Worm (Caenorhabditis elegans) whole organism, young adult: ENCODE data around the gene atg-10.

Source experiments
- B0336.3 ChIP-seq: fragments of 200-800 bp; sonication (Bioruptor generic); IDR thresholded peaks from 2 replicates; pipeline ENCODE4 v1.3.6; 2022; ENCODE audit warnings: missing genetic modification characterization, missing compliant biosample characterization
- C06A6.2 ChIP-seq: fragments of 200-800 bp; sonication (Bioruptor generic); conservative IDR thresholded peaks from 2 replicates; pipeline ENCODE4 v1.3.6; 2022; ENCODE audit warnings: missing genetic modification characterization, missing compliant biosample characterization
- C17E4.6 ChIP-seq: fragments of 200-800 bp; sonication (Bioruptor generic); IDR thresholded peaks from 2 replicates; pipeline ENCODE4 v1.3.6; 2022; ENCODE audit warnings: missing genetic modification reagents, missing genetic modification characterization, missing compliant biosample characterization
- D2030.7 ChIP-seq: fragments of 200-800 bp; sonication (Bioruptor generic); IDR thresholded peaks from 2 replicates; pipeline ENCODE4 v1.3.6; 2022; ENCODE audit warnings: missing genetic modification reagents, missing genetic modification characterization, missing compliant biosample characterization
- F22D6.2 ChIP-seq: sonication (generic microtip); optimal IDR thresholded peaks from 2 replicates; lab custom pipeline; 2016; ENCODE audit warnings: mild to moderate bottlenecking, missing genetic modification characterization, missing compliant biosample characterization
- K11D2.4 ChIP-seq: fragments of 200-800 bp; sonication (Bioruptor generic); IDR thresholded peaks from 2 replicates; pipeline ENCODE4 v1.3.6; 2022; ENCODE audit warnings: missing genetic modification reagents, missing genetic modification characterization, missing compliant biosample characterization
- Y56A3A.18 ChIP-seq: fragments of 200-800 bp; sonication (Bioruptor generic); IDR thresholded peaks from 2 replicates; pipeline ENCODE4 v1.3.6; 2022; ENCODE audit warnings: missing genetic modification reagents, missing genetic modification characterization, missing compliant biosample characterization
- Y79H2A.3 ChIP-seq: fragments of 200-800 bp; sonication (Bioruptor generic); conservative IDR thresholded peaks from 2 replicates; pipeline ENCODE4 v1.3.6; 2022; ENCODE audit warnings: missing genetic modification reagents, missing genetic modification characterization, missing compliant biosample characterization
- atf-7 ChIP-seq: sonication (generic microtip); optimal IDR thresholded peaks from 2 replicates; lab custom pipeline; 2017; ENCODE audit warnings: mild to moderate bottlenecking, missing genetic modification characterization, missing compliant biosample characterization
- attf-3 ChIP-seq: fragments of 200-800 bp; sonication (Bioruptor generic); conservative IDR thresholded peaks from 2 replicates; pipeline ENCODE4 v1.3.6; 2022; ENCODE audit warnings: missing genetic modification reagents, missing genetic modification characterization, missing compliant biosample characterization
- ccch-3 ChIP-seq: fragments of 200-800 bp; sonication (Bioruptor generic); optimal IDR thresholded peaks from 2 replicates; lab custom pipeline; 2018; ENCODE audit warnings: mild to moderate bottlenecking, missing genetic modification characterization, missing compliant biosample characterization
- ceh-100 ChIP-seq: fragments of 200-800 bp; sonication (Bioruptor generic); IDR thresholded peaks from 2 replicates; pipeline ENCODE4 v1.3.6; 2022; ENCODE audit warnings: missing genetic modification reagents, missing genetic modification characterization, missing compliant biosample characterization
- ceh-79 ChIP-seq: sonication (generic microtip); optimal IDR thresholded peaks from 2 replicates; lab custom pipeline; 2017; ENCODE audit warnings: mild to moderate bottlenecking, missing genetic modification characterization, missing compliant biosample characterization
- chd-7 ChIP-seq: sonication (generic microtip); optimal IDR thresholded peaks from 2 replicates; lab custom pipeline; 2016; ENCODE audit warnings: mild to moderate bottlenecking, missing genetic modification characterization, moderate library complexity, missing compliant biosample characterization
- die-1 ChIP-seq: sonication (generic microtip); optimal IDR thresholded peaks from 2 replicates; lab custom pipeline; 2016; ENCODE audit warnings: missing genotype, mild to moderate bottlenecking, missing genetic modification characterization, missing compliant biosample characterization
- dpff-1 ChIP-seq: sonication (generic microtip); optimal IDR thresholded peaks from 2 replicates; lab custom pipeline; 2017; ENCODE audit warnings: mild to moderate bottlenecking, missing genetic modification characterization, missing compliant biosample characterization
- dpl-1 ChIP-seq: fragments of 150-350 bp; optimal IDR thresholded peaks from 2 replicates; lab custom pipeline; 2014; ENCODE audit warnings: missing biosample characterization, missing genetic modification reagents, missing genetic modification characterization
- efl-1 ChIP-seq: fragments of 150-350 bp; optimal IDR thresholded peaks from 2 replicates; lab custom pipeline; 2014; ENCODE audit warnings: missing biosample characterization, missing genetic modification reagents, missing genetic modification characterization
- egl-44 ChIP-seq: fragments of 200-800 bp; sonication (Bioruptor generic); IDR thresholded peaks from 2 replicates; pipeline ENCODE4 v1.3.6; 2022; ENCODE audit warnings: missing genetic modification reagents, missing genetic modification characterization, missing compliant biosample characterization
- ets-4 ChIP-seq: fragments of 200-800 bp; sonication (Bioruptor generic); optimal IDR thresholded peaks from 2 replicates; lab custom pipeline; 2018; ENCODE audit warnings: mild to moderate bottlenecking, missing genetic modification characterization, missing compliant biosample characterization
- fkh-3 ChIP-seq: sonication (generic microtip); optimal IDR thresholded peaks from 2 replicates; lab custom pipeline; 2016; ENCODE audit warnings: mild to moderate bottlenecking, missing genetic modification characterization, missing compliant biosample characterization
- gei-17 ChIP-seq: fragments of 200-800 bp; sonication (Bioruptor generic); optimal IDR thresholded peaks from 2 replicates; lab custom pipeline; 2018; ENCODE audit warnings: mild to moderate bottlenecking, missing genetic modification characterization, missing compliant biosample characterization
- him-1 ChIP-seq: sonication (generic microtip); optimal IDR thresholded peaks from 2 replicates; lab custom pipeline; 2016; ENCODE audit warnings: missing genotype, missing genetic modification reagents, missing genetic modification characterization, missing compliant biosample characterization
- lag-1 ChIP-seq: fragments of 200-800 bp; sonication (Bioruptor generic); IDR thresholded peaks from 2 replicates; pipeline ENCODE4 v1.3.6; 2022; ENCODE audit warnings: missing genetic modification reagents, missing genetic modification characterization, missing compliant biosample characterization
- let-526 ChIP-seq: fragments of 200-800 bp; sonication (Bioruptor generic); IDR thresholded peaks from 2 replicates; pipeline ENCODE4 v1.3.6; 2022; ENCODE audit warnings: missing genetic modification reagents, missing genetic modification characterization, missing compliant biosample characterization
- madf-8 ChIP-seq: fragments of 200-800 bp; sonication (Bioruptor generic); conservative IDR thresholded peaks from 2 replicates; pipeline ENCODE4 v1.3.6; 2022; ENCODE audit warnings: missing genetic modification reagents, missing genetic modification characterization, missing compliant biosample characterization
- mel-28 ChIP-seq: sonication (generic microtip); optimal IDR thresholded peaks from 2 replicates; lab custom pipeline; 2016; ENCODE audit warnings: borderline replicate concordance, mild to moderate bottlenecking, missing genetic modification characterization, missing compliant biosample characterization
- mes-4 ChIP-seq: sonication (generic microtip); optimal IDR thresholded peaks from 2 replicates; lab custom pipeline; 2016; ENCODE audit warnings: missing genotype, missing genetic modification characterization, missing compliant biosample characterization
- mxl-1 ChIP-seq: sonication (generic microtip); optimal IDR thresholded peaks from 2 replicates; lab custom pipeline; 2016; ENCODE audit warnings: missing genetic modification characterization, missing compliant biosample characterization
- nfyb-1 ChIP-seq: fragments of 200-800 bp; sonication (Bioruptor generic); IDR thresholded peaks from 2 replicates; pipeline ENCODE4 v1.3.6; 2022; ENCODE audit warnings: missing genetic modification reagents, missing genetic modification characterization, missing compliant biosample characterization
- nhr-120 ChIP-seq: fragments of 200-800 bp; sonication (Bioruptor generic); IDR thresholded peaks from 2 replicates; pipeline ENCODE4 v1.3.6; 2022; ENCODE audit warnings: missing genetic modification characterization, missing compliant biosample characterization
- nhr-80 ChIP-seq: sonication (generic microtip); optimal IDR thresholded peaks from 2 replicates; lab custom pipeline; 2016; ENCODE audit warnings: missing genetic modification characterization, missing compliant biosample characterization
- nhr-90 ChIP-seq: sonication (generic microtip); optimal IDR thresholded peaks from 2 replicates; lab custom pipeline; 2016; ENCODE audit warnings: missing genotype, mild to moderate bottlenecking, missing genetic modification characterization, missing compliant biosample characterization
- pha-4 ChIP-seq: fragments of 150-350 bp; sonication (generic microtip); optimal IDR thresholded peaks from 2 replicates; lab custom pipeline; 2014; ENCODE audit warnings: missing biosample characterization, missing genetic modification reagents, missing genetic modification characterization
- snpc-1.1 ChIP-seq: sonication (generic microtip); optimal IDR thresholded peaks from 2 replicates; lab custom pipeline; 2017; ENCODE audit warnings: missing genetic modification characterization, mild to moderate bottlenecking, missing compliant biosample characterization, antibody characterized with exemption, moderate library complexity, missing genotype, missing genetic modification reagents; ENCODE audit not compliant: insufficient read depth
- snpc-4 ChIP-seq, 5 experiments: fragments of 150-350 bp in 1 of 5; sonication (generic microtip) in 4 of 5; optimal IDR thresholded peaks; 2 replicates each; lab custom pipeline; 2014 to 2018; ENCODE audit warnings: missing genetic modification characterization in 5 of 5, missing biosample characterization in 3 of 5, antibody characterized with exemption in 2 of 5, mild to moderate bottlenecking in 2 of 5, missing compliant biosample characterization in 2 of 5, missing genotype in 2 of 5, moderate library complexity in 2 of 5, missing genetic modification reagents in 1 of 5
- unc-62 ChIP-seq: fragments of 150-350 bp; optimal IDR thresholded peaks from 2 replicates; lab custom pipeline; 2014; ENCODE audit warnings: missing biosample characterization, missing genetic modification reagents, missing genetic modification characterization
- zfh-2 ChIP-seq: fragments of 200-800 bp; sonication (Bioruptor generic); conservative IDR thresholded peaks from 2 replicates; pipeline ENCODE4 v1.3.6; 2022; ENCODE audit warnings: missing genetic modification reagents, missing genetic modification characterization, missing compliant biosample characterization
- ztf-25 ChIP-seq: fragments of 200-800 bp; sonication (Bioruptor generic); IDR thresholded peaks from 2 replicates; pipeline ENCODE4 v1.3.6; 2022; ENCODE audit warnings: missing genetic modification reagents, missing genetic modification characterization, missing compliant biosample characterization
- ztf-28 ChIP-seq: fragments of 200-800 bp; sonication (Bioruptor generic); IDR thresholded peaks from 2 replicates; pipeline ENCODE4 v1.3.6; 2022; ENCODE audit warnings: missing genetic modification reagents, missing genetic modification characterization, missing compliant biosample characterization
- ztf-6 ChIP-seq: fragments of 200-800 bp; sonication (Bioruptor generic); IDR thresholded peaks from 2 replicates; pipeline ENCODE4 v1.3.6; 2022; ENCODE audit warnings: missing genetic modification reagents, missing genetic modification characterization, missing compliant biosample characterization

The atg-10 gene

ce11 chrII:8611330-8611729, 47.6 kb upstream of the atg-10 start:
- TF ChIP-seq nhr-90 (no peak), madf-8 (GFP tag; lab: Robert Waterston, UW) (no peak), ztf-25 (GFP tag; lab: Robert Waterston, UW) (no peak), D2030.7 (GFP tag; lab: Robert Waterston, UW) (no peak), ztf-6 (no peak)

- TF ChIP-seq gei-17 (no peak), mes-4 (tag; lab: Kevin White, UChicago) (no peak), dpff-1 (tag; lab: Kevin White, UChicago) (no peak), fkh-3 (no peak), snpc-1.1 (tag; lab: Kevin White, UChicago) (no peak), B0336.3 (GFP tag; lab: Robert Waterston, UW) (no peak), ztf-6 (no peak), let-526 (no peak), chd-7 (tag; lab: Kevin White, UChicago) (no peak), nhr-120 (GFP tag; lab: Robert Waterston, UW) (no peak), unc-62 (GFP tag; lab: Kevin White, UChicago) (no peak), ceh-100 (GFP tag; lab: Robert Waterston, UW) (no peak), efl-1 (GFP tag; lab: Kevin White, UChicago) (no peak), atf-7 (tag; lab: Kevin White, UChicago) (no peak), ets-4 (GFP tag; lab: Kevin White, UChicago) (no peak), C17E4.6 (no peak), mel-28 (tag; lab: Kevin White, UChicago) (no peak), Y56A3A.18 (GFP tag; lab: Robert Waterston, UW) (no peak), pha-4 (tag; lab: Kevin White, UChicago) (no peak)
- TF ChIP-seq, all 124 proteins: peak for 0
Observed at ce11 chrII:8612470-8612869, 46.5 kb upstream of the atg-10 start, which contains the start of gene T22C8.1. T22C8.1 (plus strand) TSS chrII:8612770.

- no peak for TF ChIP-seq Y79H2A.3 (GFP tag; lab: Robert Waterston, UW)
- no peak for TF ChIP-seq attf-3
- TF ChIP-seq dpl-1 (GFP tag; lab: Kevin White, UChicago): no peak
- TF ChIP-seq mxl-1 (tag; lab: Kevin White, UChicago): no peak
- no peak for TF ChIP-seq C06A6.2 (GFP tag; lab: Robert Waterston, UW)
- no peak for TF ChIP-seq B0336.3 (GFP tag; lab: Robert Waterston, UW)
- TF ChIP-seq snpc-1.1 (tag; lab: Kevin White, UChicago): no peak
- no peak for TF ChIP-seq ccch-3 (GFP tag; lab: Kevin White, UChicago)
- no peak for TF ChIP-seq snpc-4 (GFP tag; optimal IDR thresholded peaks at IDR 0.05; lab: Kevin White, UChicago)
- TF ChIP-seq snpc-4 (tag; optimal IDR thresholded peaks at IDR 0.05; lab: Kevin White, UChicago): no peak
- no peak for TF ChIP-seq gei-17
- TF ChIP-seq C17E4.6: no peak
- no peak for TF ChIP-seq mes-4 (tag; lab: Kevin White, UChicago)
- TF ChIP-seq F22D6.2 (tag; lab: Kevin White, UChicago): no peak
- TF ChIP-seq, all 124 proteins: peak for 0
Observed at ce11 chrII:8616155-8616554, 42.8 kb upstream of the atg-10 start.

ce11 chrII:8617516-8617915, 41.4 kb upstream of the atg-10 start, which contains the start of gene chhy-1:
chhy-1 (minus strand) TSS chrII:8617616.
- no peak for TF ChIP-seq nfyb-1
- TF ChIP-seq zfh-2: no peak
- no peak for TF ChIP-seq die-1 (tag; lab: Kevin White, UChicago)
- TF ChIP-seq ceh-79 (tag; lab: Kevin White, UChicago): no peak
- no peak for TF ChIP-seq lag-1
- no peak for TF ChIP-seq chd-7 (tag; lab: Kevin White, UChicago)
- TF ChIP-seq him-1 (tag; lab: Kevin White, UChicago): no peak
- TF ChIP-seq egl-44 (GFP tag; lab: Robert Waterston, UW): no peak
- no peak for TF ChIP-seq nhr-80
- TF ChIP-seq mes-4 (tag; lab: Kevin White, UChicago): no peak
- TF ChIP-seq K11D2.4: no peak
- TF ChIP-seq ztf-28: no peak
- TF ChIP-seq, all 124 proteins: peak for 0
